Worm (Caenorhabditis elegans): ENCODE measurements around the gene tag-267.

Gene tag-267

DNA sequence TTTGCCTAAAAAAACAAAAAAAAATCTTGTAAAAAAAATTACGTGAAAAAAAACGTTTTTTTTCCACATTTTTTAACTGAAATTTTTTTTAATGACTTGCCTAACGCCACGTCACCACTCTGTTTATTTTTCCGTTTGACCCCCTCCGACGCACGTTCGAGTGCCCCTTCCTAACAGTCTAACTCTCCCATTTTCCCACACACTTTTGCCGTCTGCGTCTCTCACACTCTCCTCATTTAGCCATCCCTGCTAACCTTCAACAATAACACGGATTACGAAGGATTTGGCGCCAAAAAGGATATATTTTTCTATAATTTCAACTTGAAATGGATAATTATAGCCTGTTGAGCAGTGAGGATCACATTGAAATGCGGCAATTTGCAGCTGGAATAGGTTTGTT, 6.7 kb downstream of the tag-267 start (continued):
- no peak for TF ChIP-seq lin-15B (tag; optimal IDR thresholded peaks at IDR 0.05)
- TF ChIP-seq blmp-1 (tag; optimal IDR thresholded peaks at IDR 0.05) = peak; percentile 14
- TF ChIP-seq fos-1 (tag; optimal IDR thresholded peaks at IDR 0.05) = no peak
- peak; percentile 45 for TF ChIP-seq nhr-71 (tag; optimal IDR thresholded peaks at IDR 0.05)
- no peak for TF ChIP-seq nhr-47 (tag; optimal IDR thresholded peaks at IDR 0.05)
- TF ChIP-seq sptf-1 (tag; optimal IDR thresholded peaks at IDR 0.05) = no peak

ce11 chrIII:649935-650334, 9.3 kb downstream of the tag-267 start:
- TF ChIP-seq Y116A8C.19 (tag; optimal IDR thresholded peaks at IDR 0.05; ENCODE audit: borderline replicate concordance) = no peak
- peak; percentile 60 for TF ChIP-seq blmp-1 (tag; optimal IDR thresholded peaks at IDR 0.05)
- TF ChIP-seq elt-3 (tag; optimal IDR thresholded peaks at IDR 0.05) = peak in 1 of 6 experiments; percentile 11

DNA sequence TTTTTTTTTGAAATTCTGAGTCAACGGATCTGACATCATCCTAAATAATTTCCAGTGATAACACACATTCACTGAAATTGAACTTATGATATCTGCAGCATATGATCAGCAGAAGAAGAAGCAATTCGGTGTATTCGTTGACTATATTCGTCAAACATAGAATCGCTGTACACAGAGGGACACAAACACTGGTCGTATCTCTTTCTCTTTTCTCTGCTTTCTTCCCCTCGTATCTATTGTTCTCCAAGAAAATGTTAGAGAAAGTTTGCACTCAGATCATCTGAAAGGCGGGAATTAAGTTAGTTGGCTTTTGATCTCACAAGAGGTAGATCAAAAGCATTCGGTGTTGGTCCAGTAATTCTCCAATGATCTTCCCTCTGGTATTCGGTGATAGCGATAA, 9.9 kb downstream of the tag-267 start:
- TF ChIP-seq nhr-28 (tag; optimal IDR thresholded peaks at IDR 0.05) (no peak), unc-130 (tag; optimal IDR thresholded peaks at IDR 0.05) (no peak), nhr-85 (tag) (peak; percentile 46), lin-13 (GFP tag; optimal IDR thresholded peaks at IDR 0.05) (no peak), jun-1 (tag; optimal IDR thresholded peaks at IDR 0.05) (no peak), sup-37 (GFP tag; optimal IDR thresholded peaks at IDR 0.05) (no peak), nhr-19 (GFP tag; conservative IDR thresholded peaks at IDR 0.05) (no peak), snu-23 (GFP tag; optimal IDR thresholded peaks at IDR 0.05) (no peak), irx-1 (tag; optimal IDR thresholded peaks at IDR 0.05) (no peak), blmp-1 (tag; optimal IDR thresholded peaks at IDR 0.05) (peak; percentile 92), dpl-1 (GFP tag; optimal IDR thresholded peaks at IDR 0.05) (no peak), sptf-1 (tag; optimal IDR thresholded peaks at IDR 0.05) (no peak), lin-35 (GFP tag; optimal IDR thresholded peaks at IDR 0.05) (no peak), nhr-90 (tag; optimal IDR thresholded peaks at IDR 0.05; ENCODE audit: poor library complexity) (no peak), pqm-1 (tag; optimal IDR thresholded peaks at IDR 0.05) (no peak), nhr-71 (tag; optimal IDR thresholded peaks at IDR 0.05) (no peak), fkh-8 (tag; optimal IDR thresholded peaks at IDR 0.05) (no peak)

DNA sequence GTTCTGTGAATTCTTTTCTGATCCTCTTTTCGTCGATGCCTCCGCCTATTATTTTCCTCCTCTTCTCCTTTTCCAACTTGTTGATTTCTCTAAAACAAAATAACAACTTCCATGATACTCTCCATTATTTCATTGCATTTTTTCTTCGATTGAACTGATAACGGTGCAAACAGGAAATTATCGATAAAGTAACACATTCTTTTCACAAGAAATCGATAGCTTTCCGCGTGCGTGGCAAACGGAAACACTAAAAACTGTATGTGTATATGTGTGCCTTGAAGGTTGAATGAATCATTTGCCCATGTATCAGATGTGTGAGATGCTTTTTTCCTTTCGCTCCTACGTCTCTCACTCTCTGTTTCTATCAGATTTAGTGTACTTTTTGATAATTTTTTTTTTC, 11.0 kb downstream of the tag-267 start:
- TF ChIP-seq mef-2 (tag; optimal IDR thresholded peaks at IDR 0.05) (no peak), zip-4 (GFP tag; optimal IDR thresholded peaks at IDR 0.05) (no peak), efl-1 (optimal IDR thresholded peaks at IDR 0.05) (no peak), efl-1 (GFP tag; optimal IDR thresholded peaks at IDR 0.05 in 1 of 2) (peak in 1 of 2 experiments; percentile 3), tlp-1 (tag; optimal IDR thresholded peaks at IDR 0.05) (no peak), nhr-47 (tag; optimal IDR thresholded peaks at IDR 0.05) (no peak), swsn-7 (tag; optimal IDR thresholded peaks at IDR 0.05) (no peak), elt-3 (tag; optimal IDR thresholded peaks at IDR 0.05) (no peak), aly-2 (tag; optimal IDR thresholded peaks at IDR 0.05) (no peak), lir-3 (tag; optimal IDR thresholded peaks at IDR 0.05; ENCODE audit: poor library complexity) (no peak), isw-1 (GFP tag; IDR thresholded peaks at IDR 0.05) (no peak), elt-2 (tag; optimal IDR thresholded peaks at IDR 0.05) (peak; percentile 44), lin-35 (GFP tag; optimal IDR thresholded peaks at IDR 0.05) (peak in 1 of 2 experiments; percentile 15), vab-15 (tag; optimal IDR thresholded peaks at IDR 0.05) (no peak), nhr-11 (tag; optimal IDR thresholded peaks at IDR 0.05) (no peak), ama-1 (optimal IDR thresholded peaks at IDR 0.05) (no peak), nhr-19 (GFP tag; conservative IDR thresholded peaks at IDR 0.05) (no peak), dpl-1 (GFP tag; optimal IDR thresholded peaks at IDR 0.05) (no peak), nhr-237 (tag; optimal IDR thresholded peaks at IDR 0.05) (no peak), nhr-90 (tag; optimal IDR thresholded peaks at IDR 0.05; ENCODE audit: poor library complexity) (peak; percentile 2), lin-14 (GFP tag; optimal IDR thresholded peaks at IDR 0.05) (peak; percentile 42), lin-13 (GFP tag; optimal IDR thresholded peaks at IDR 0.05) (no peak), nhr-85 (tag) (peak; percentile 43), sox-4 (tag; optimal IDR thresholded peaks at IDR 0.05) (no peak), nhr-12 (tag; optimal IDR thresholded peaks at IDR 0.05) (no peak), unc-62 (GFP tag; optimal IDR thresholded peaks at IDR 0.05) (no peak), C34B4.2 (tag; optimal IDR thresholded peaks at IDR 0.05) (no peak), ceh-88 (GFP tag; IDR thresholded peaks at IDR 0.05) (no peak), unc-98 (GFP tag; IDR thresholded peaks at IDR 0.05) (no peak), nhr-76 (tag; optimal IDR thresholded peaks at IDR 0.05) (no peak)

Data from whole organism, L1 larva.